Fruit fly (Drosophila melanogaster) whole organism, embryonic: ENCODE measurements around the gene CG14958.
A peak's percentile ranks its signal among the peaks of the same experiment; 100 is the strongest.

Experiments used
- Awh ChIP-seq: fragments of 200-800 bp; sonication (Bioruptor generic); IDR thresholded peaks from 2 replicates; pipeline ENCODE4, ENCODE4 v1.3.6; 2022; ENCODE audit warnings: missing biosample characterization, missing genetic modification characterization
- CG17912 ChIP-seq: fragments of 200-800 bp; sonication (Bioruptor generic); optimal IDR thresholded peaks from 2 replicates; lab custom pipeline; 2018; ENCODE audit warnings: missing biosample characterization, mild to moderate bottlenecking, missing genetic modification characterization
- CG9609 ChIP-seq: fragments of 200-800 bp; sonication (Bioruptor generic); optimal IDR thresholded peaks from 3 replicates; lab custom pipeline; 2016; ENCODE audit warnings: missing biosample characterization, missing genetic modification characterization
- CrebB ChIP-seq: fragments of 200-800 bp; sonication (Bioruptor generic); optimal IDR thresholded peaks from 3 replicates; lab custom pipeline; 2018; ENCODE audit warnings: missing biosample characterization, mild to moderate bottlenecking, missing genetic modification characterization
- Dref ChIP-seq: fragments of 200-800 bp; sonication (Bioruptor generic); IDR thresholded peaks from 2 replicates; pipeline ENCODE4 v1.3.6; 2022; ENCODE audit warnings: missing biosample characterization, missing genetic modification characterization
- h ChIP-seq: fragments of >200 bp; optimal IDR thresholded peaks from 2 replicates; lab custom pipeline; 2017
- her ChIP-seq: fragments of 200-800 bp; sonication (Bioruptor generic); optimal IDR thresholded peaks from 2 replicates; lab custom pipeline; 2016; ENCODE audit warnings: missing biosample characterization, missing genetic modification characterization
- usp ChIP-seq: fragments of >200 bp; optimal IDR thresholded peaks from 2 replicates; lab custom pipeline; 2017; ENCODE audit warnings: missing biosample characterization, missing genetic modification characterization

DNA sequence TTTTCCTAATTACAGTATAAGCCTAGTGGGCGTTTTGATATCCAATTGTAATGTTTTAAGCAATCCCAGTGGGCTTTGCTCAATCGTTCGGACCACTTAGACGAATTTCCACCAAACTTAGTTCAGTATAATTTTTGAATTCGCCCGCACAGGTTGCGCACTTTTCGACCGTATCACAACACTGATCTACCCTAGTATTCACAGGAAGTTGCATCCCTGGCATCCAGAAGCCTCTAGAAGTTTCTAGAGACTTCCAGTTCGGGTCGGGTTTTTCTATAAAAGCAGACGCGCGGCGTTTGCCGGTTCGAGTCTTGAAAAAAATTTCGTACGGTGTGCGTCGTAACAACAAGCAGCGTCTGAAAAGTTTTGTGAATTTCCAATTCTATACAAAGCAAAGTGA, 3.1 kb downstream of the CG14958 start, which contains the start of gene Hsp83:
- TF ChIP-seq Awh (peak; percentile 92), CG9609 (GFP tag; lab: Kevin White, UChicago) (peak; percentile 88), her (GFP tag; lab: Kevin White, UChicago) (peak; percentile 96), CrebB (tag; lab: Kevin White, UChicago) (peak; percentile 99), Dref (GFP tag; lab: Robert Waterston, UW) (no peak; the same call in 1 of the 2 replicates), usp (GFP tag; lab: Kevin White, UChicago) (no peak), h (lab: Kevin White, UChicago) (no peak), CG17912 (GFP tag; lab: Kevin White, UChicago) (peak; percentile 99)
